Fruit fly (Drosophila melanogaster) whole organism, embryonic: ENCODE measurements around the gene Ac78C.

ENCODE experiments used
- Atf6 ChIP-seq: fragments of 200-800 bp; sonication (Bioruptor generic); IDR thresholded peaks from 2 replicates; pipeline ENCODE4 v1.3.6; 2022; ENCODE audit warnings: missing biosample characterization, missing genetic modification characterization
- Awh ChIP-seq: fragments of 200-800 bp; sonication (Bioruptor generic); IDR thresholded peaks from 2 replicates; pipeline ENCODE4, ENCODE4 v1.3.6; 2022; ENCODE audit warnings: missing biosample characterization, missing genetic modification characterization
- Bdp1 ChIP-seq: fragments of 200-800 bp; sonication (Bioruptor generic); optimal IDR thresholded peaks from 3 replicates; lab custom pipeline; 2016; ENCODE audit warnings: missing biosample characterization, missing genetic modification characterization
- CG1024 ChIP-seq: fragments of 200-800 bp; sonication (Bioruptor generic); IDR thresholded peaks from 2 replicates; pipeline ENCODE4 v1.3.6; 2022; ENCODE audit warnings: missing biosample characterization, missing genetic modification characterization
- CG11398 ChIP-seq: fragments of 200-800 bp; sonication (Bioruptor generic); optimal IDR thresholded peaks from 2 replicates; lab custom pipeline; 2016; ENCODE audit warnings: missing biosample characterization, missing genetic modification characterization
- CG11696 ChIP-seq: fragments of 200-800 bp; sonication (Bioruptor generic); IDR thresholded peaks from 2 replicates; pipeline ENCODE4 v1.3.6; 2022; ENCODE audit warnings: missing biosample characterization, missing genetic modification characterization
- CG11723 ChIP-seq: fragments of 200-800 bp; sonication (Bioruptor generic); optimal IDR thresholded peaks from 2 replicates; lab custom pipeline; 2017; ENCODE audit warnings: missing biosample characterization, mild to moderate bottlenecking, missing genetic modification characterization
- CG12155 ChIP-seq: fragments of 200-800 bp; sonication (Bioruptor generic); optimal IDR thresholded peaks from 3 replicates; lab custom pipeline; 2016; ENCODE audit warnings: missing biosample characterization, missing genetic modification characterization
- CG14667 ChIP-seq: fragments of 200-800 bp; sonication (Bioruptor generic); IDR thresholded peaks from 2 replicates; pipeline ENCODE4 v1.3.6; 2022; ENCODE audit warnings: missing biosample characterization, missing genetic modification characterization
- CG14860 ChIP-seq: fragments of 200-800 bp; sonication (Bioruptor generic); IDR thresholded peaks from 3 replicates; pipeline ENCODE4 v1.3.6; 2022; ENCODE audit warnings: missing biosample characterization, missing genetic modification characterization; ENCODE audit not compliant: partially characterized antibody
- CG15073 ChIP-seq: fragments of 200-800 bp; sonication (Bioruptor generic); optimal IDR thresholded peaks from 2 replicates; lab custom pipeline; 2016; ENCODE audit warnings: missing biosample characterization, missing genetic modification characterization
- CG15479 ChIP-seq: fragments of 200-800 bp; sonication (Bioruptor generic); optimal IDR thresholded peaks from 3 replicates; lab custom pipeline; 2019; ENCODE audit warnings: missing biosample characterization, mild to moderate bottlenecking, missing genetic modification characterization, moderate library complexity
- CG1603 ChIP-seq: fragments of 200-800 bp; sonication (Bioruptor generic); optimal IDR thresholded peaks from 2 replicates; lab custom pipeline; 2019; ENCODE audit warnings: missing biosample characterization, mild to moderate bottlenecking, missing genetic modification characterization, moderate library complexity
- CG17328 ChIP-seq: fragments of 200-800 bp; sonication (Bioruptor generic); IDR thresholded peaks from 2 replicates; pipeline ENCODE4 v1.3.6; 2022; ENCODE audit warnings: missing biosample characterization, missing genetic modification characterization
- CG17361 ChIP-seq: fragments of 200-800 bp; sonication (Bioruptor generic); IDR thresholded peaks from 3 replicates; pipeline ENCODE4 v1.3.6; 2022; ENCODE audit warnings: missing biosample characterization, missing genetic modification characterization
- CG18262 ChIP-seq: fragments of 200-800 bp; optimal IDR thresholded peaks from 3 replicates; lab custom pipeline; 2019; ENCODE audit warnings: missing biosample characterization, mild to moderate bottlenecking, missing genetic modification characterization, moderate library complexity
- CG18619 ChIP-seq: fragments of 200-800 bp; sonication (Bioruptor generic); optimal IDR thresholded peaks from 3 replicates; lab custom pipeline; 2017; ENCODE audit warnings: missing biosample characterization, mild to moderate bottlenecking, missing genetic modification characterization
- CG30020 ChIP-seq: fragments of 200-800 bp; optimal IDR thresholded peaks from 2 replicates; lab custom pipeline; 2019; ENCODE audit warnings: missing biosample characterization, mild to moderate bottlenecking, missing genetic modification characterization, moderate library complexity
- CG3281 ChIP-seq: fragments of 200-800 bp; sonication (Bioruptor generic); optimal IDR thresholded peaks from 3 replicates; lab custom pipeline; 2017; ENCODE audit warnings: missing biosample characterization, mild to moderate bottlenecking, missing genetic modification characterization
- CG7987 ChIP-seq: fragments of 200-800 bp; sonication (Bioruptor generic); optimal IDR thresholded peaks from 2 replicates; lab custom pipeline; 2018; ENCODE audit warnings: missing biosample characterization, mild to moderate bottlenecking, missing genetic modification characterization, moderate library complexity
- CG8089 ChIP-seq: fragments of 200-800 bp; sonication (Bioruptor generic); optimal IDR thresholded peaks from 3 replicates; lab custom pipeline; 2016; ENCODE audit warnings: missing biosample characterization, missing genetic modification characterization
- Chrac-16 ChIP-seq: fragments of 200-800 bp; sonication (Bioruptor generic); optimal IDR thresholded peaks from 3 replicates; lab custom pipeline; 2016; ENCODE audit warnings: missing biosample characterization, missing genetic modification characterization
- ERR ChIP-seq: fragments of 200-800 bp; sonication (Bioruptor generic); optimal IDR thresholded peaks from 2 replicates; lab custom pipeline; 2016; ENCODE audit warnings: missing biosample characterization, missing genetic modification characterization
- Fer1 ChIP-seq: fragments of 200-800 bp; sonication (Bioruptor generic); optimal IDR thresholded peaks from 2 replicates; lab custom pipeline; 2017; ENCODE audit warnings: missing biosample characterization, mild to moderate bottlenecking, missing genetic modification characterization
- HLHmδ ChIP-seq: fragments of 200-800 bp; sonication (Bioruptor generic); optimal IDR thresholded peaks from 2 replicates; lab custom pipeline; 2018; ENCODE audit warnings: missing biosample characterization, mild to moderate bottlenecking, missing genetic modification characterization, moderate library complexity
- Mrtf ChIP-seq: fragments of 200-800 bp; sonication (Bioruptor generic); IDR thresholded peaks from 3 replicates; pipeline ENCODE4 v1.3.6; 2022; ENCODE audit warnings: missing biosample characterization, missing genetic modification characterization
- NFAT ChIP-seq: fragments of 200-800 bp; sonication (Bioruptor generic); IDR thresholded peaks from 2 replicates; pipeline ENCODE4 v1.3.6; 2022; ENCODE audit warnings: missing biosample characterization, missing genetic modification characterization
- Ptx1 ChIP-seq: fragments of 200-800 bp; sonication (Bioruptor generic); IDR thresholded peaks from 2 replicates; pipeline ENCODE4 v1.3.6; 2022; ENCODE audit warnings: missing biosample characterization, missing genetic modification characterization
- Sox102F ChIP-seq: fragments of 200-800 bp; sonication (Bioruptor generic); optimal IDR thresholded peaks from 2 replicates; lab custom pipeline; 2018; ENCODE audit warnings: missing biosample characterization, mild to moderate bottlenecking, missing genetic modification characterization, moderate library complexity
- Taf1 ChIP-seq: fragments of 200-800 bp; sonication (Bioruptor generic); IDR thresholded peaks from 2 replicates; pipeline ENCODE4 v1.3.6; 2022; ENCODE audit warnings: missing biosample characterization, missing genetic modification characterization
- bbx ChIP-seq: fragments of 200-800 bp; sonication (Bioruptor generic); IDR thresholded peaks from 2 replicates; pipeline ENCODE4 v1.3.6; 2022; ENCODE audit warnings: missing biosample characterization, missing genetic modification characterization; ENCODE audit not compliant: partially characterized antibody
- chm ChIP-seq: fragments of 200-800 bp; sonication (Bioruptor generic); IDR thresholded peaks from 2 replicates; pipeline ENCODE4 v1.3.6; 2022; ENCODE audit warnings: missing biosample characterization, missing genetic modification characterization
- ci ChIP-seq: fragments of 200-800 bp; sonication (Bioruptor generic); IDR thresholded peaks from 3 replicates; pipeline ENCODE4 v1.3.6; 2022; ENCODE audit warnings: missing biosample characterization, missing genetic modification characterization
- dpn ChIP-seq, 2 experiments: fragments of 200-800 bp; sonication (Bioruptor generic); optimal IDR thresholded peaks; 3 replicates each; lab custom pipeline; 2016; ENCODE audit warnings: missing biosample characterization in 2 of 2, missing genetic modification characterization in 2 of 2
- esg ChIP-seq: fragments of 200-800 bp; sonication (Bioruptor generic); conservative IDR thresholded peaks from 2 replicates; pipeline ENCODE4 v1.3.6; 2022; ENCODE audit warnings: missing biosample characterization, missing genetic modification characterization
- gcm2 ChIP-seq: fragments of 200-800 bp; sonication (Bioruptor generic); optimal IDR thresholded peaks from 2 replicates; lab custom pipeline; 2016; ENCODE audit warnings: missing biosample characterization, missing genetic modification characterization
- jigr1 ChIP-seq: fragments of 200-800 bp; sonication (Bioruptor generic); IDR thresholded peaks from 3 replicates; pipeline ENCODE4 v1.3.6; 2022; ENCODE audit warnings: missing biosample characterization, missing genetic modification characterization
- lbe ChIP-seq: fragments of 200-800 bp; sonication (Bioruptor generic); optimal IDR thresholded peaks from 2 replicates; lab custom pipeline; 2016; ENCODE audit warnings: missing biosample characterization, mild to moderate bottlenecking, missing genetic modification characterization
- lilli ChIP-seq: fragments of 200-800 bp; sonication (Bioruptor generic); optimal IDR thresholded peaks from 3 replicates; lab custom pipeline; 2016; ENCODE audit warnings: missing biosample characterization, missing genetic modification characterization
- lov ChIP-seq, 2 experiments: fragments of 200-800 bp in 1 of 2; fragments of >200 bp in 1 of 2; sonication (Bioruptor generic) in 1 of 2; IDR thresholded peaks in 1 of 2; optimal IDR thresholded peaks in 1 of 2; 2 replicates in 1 of 2; 3 replicates in 1 of 2; pipeline versions ENCODE4 v1.3.6 to Lab custom; 2017 to 2022; ENCODE audit warnings: missing biosample characterization in 1 of 2, missing genetic modification characterization in 1 of 2
- pan ChIP-seq, 4 experiments: fragments of >200 bp in 3 of 4; fragments of 200-800 bp in 1 of 4; sonication (Bioruptor generic) in 1 of 4; optimal IDR thresholded peaks in 3 of 4; IDR thresholded peaks in 1 of 4; 2 replicates each; pipeline versions ENCODE4 v1.3.6 to Lab custom; 2017 to 2022; ENCODE audit warnings: missing biosample characterization in 2 of 4, missing genetic modification characterization in 2 of 4, mixed read lengths in 1 of 4
- psq ChIP-seq: fragments of 200-800 bp; sonication (Bioruptor generic); optimal IDR thresholded peaks from 2 replicates; lab custom pipeline; 2017; ENCODE audit warnings: missing biosample characterization, missing genetic modification characterization
- repo ChIP-seq: fragments of 200-800 bp; sonication (Bioruptor generic); optimal IDR thresholded peaks from 2 replicates; lab custom pipeline; 2016; ENCODE audit warnings: missing biosample characterization, missing genetic modification characterization
- seq ChIP-seq: fragments of 200-800 bp; sonication (Bioruptor generic); IDR thresholded peaks from 2 replicates; pipeline ENCODE4 v1.3.6; 2022; ENCODE audit warnings: missing biosample characterization, missing genetic modification characterization
- sima ChIP-seq: fragments of 200-800 bp; sonication (Bioruptor generic); optimal IDR thresholded peaks from 2 replicates; lab custom pipeline; 2016; ENCODE audit warnings: missing biosample characterization, missing genetic modification characterization
- tio ChIP-seq: fragments of 200-800 bp; sonication (Bioruptor generic); optimal IDR thresholded peaks from 2 replicates; lab custom pipeline; 2017; ENCODE audit warnings: missing biosample characterization, missing genetic modification characterization, inconsistent platforms
- trh ChIP-seq: fragments of 200-800 bp; sonication (Bioruptor generic); optimal IDR thresholded peaks from 2 replicates; lab custom pipeline; 2016; ENCODE audit warnings: missing biosample characterization, missing genetic modification characterization
- vfl ChIP-seq: fragments of 200-800 bp; sonication (Bioruptor generic); optimal IDR thresholded peaks from 2 replicates; lab custom pipeline; 2016; ENCODE audit warnings: missing biosample characterization, missing genetic modification characterization
- zfh2 ChIP-seq: fragments of 200-800 bp; sonication (Bioruptor generic); optimal IDR thresholded peaks from 2 replicates; lab custom pipeline; 2016; ENCODE audit warnings: missing biosample characterization, missing genetic modification characterization

The Ac78C gene

DNA sequence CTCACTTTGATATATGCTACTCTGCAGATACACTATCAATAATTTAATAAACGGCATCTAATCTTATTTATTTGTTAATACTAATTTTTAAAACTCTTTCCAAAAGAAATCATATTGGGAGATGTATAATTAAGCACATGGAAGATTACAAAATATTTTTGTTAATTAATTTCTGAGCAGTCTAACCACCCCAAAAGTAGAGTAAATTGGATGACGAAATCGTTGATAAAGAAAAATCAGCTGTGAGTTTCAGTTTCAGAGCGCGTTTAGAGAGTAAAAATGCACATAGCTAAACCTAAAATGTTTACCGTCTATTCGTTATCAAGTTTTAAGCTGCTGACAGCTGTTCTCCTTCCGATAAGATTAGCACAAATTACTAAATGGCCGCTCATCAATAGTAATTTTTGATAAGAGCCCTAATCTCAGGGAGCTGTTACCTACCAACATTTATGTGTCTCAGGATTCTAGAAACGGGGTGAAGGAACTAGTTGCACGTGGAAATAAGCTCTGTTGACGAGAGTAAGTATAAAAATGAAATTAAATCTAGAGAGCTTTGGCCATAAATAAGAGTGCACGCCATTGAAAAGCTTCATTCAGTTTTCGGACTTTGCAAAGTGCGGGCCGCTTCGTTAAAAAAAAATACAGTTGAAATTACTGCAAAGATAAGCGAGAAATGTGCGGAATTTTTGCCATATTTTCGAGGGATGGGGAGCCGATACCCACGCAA is 960 bp upstream of the Ac78C start, which contains the start of the genes chb and AsnS (continued):
- TF ChIP-seq psq (GFP tag; lab: Kevin White, UChicago), result peak; percentile 56
- TF ChIP-seq bbx (GFP tag; lab: Robert Waterston, UW), result no peak
- peak; percentile 89 for TF ChIP-seq CG3281 (GFP tag; lab: Kevin White, UChicago)
- TF ChIP-seq CG18619 (GFP tag; lab: Kevin White, UChicago), result peak; percentile 85
- no peak for TF ChIP-seq CG15479 (GFP tag; lab: Kevin White, UChicago)
- peak; percentile 89 for TF ChIP-seq CG1603 (tag; lab: Kevin White, UChicago)
- TF ChIP-seq CG18262 (tag; lab: Kevin White, UChicago), result peak; percentile 91
- TF ChIP-seq HLHmδ (GFP tag; lab: Kevin White, UChicago), result no peak
- peak; percentile 25 for TF ChIP-seq Bdp1 (GFP tag; lab: Kevin White, UChicago)
- peak; percentile 97 for TF ChIP-seq Sox102F (GFP tag; lab: Kevin White, UChicago)
- TF ChIP-seq sima (GFP tag; lab: Kevin White, UChicago), result peak; percentile 27
- TF ChIP-seq CG11696 (GFP tag; lab: Robert Waterston, UW), result peak; percentile 82
- TF ChIP-seq repo (GFP tag; lab: Kevin White, UChicago), result peak; percentile 59
- peak; percentile 43 for TF ChIP-seq CG8089 (GFP tag; lab: Kevin White, UChicago)
- peak; percentile 72 for TF ChIP-seq lbe (GFP tag; lab: Kevin White, UChicago)
- TF ChIP-seq CG12155 (GFP tag; lab: Kevin White, UChicago), result peak; percentile 86
- peak; percentile 85 for TF ChIP-seq lilli (GFP tag; lab: Kevin White, UChicago)
- TF ChIP-seq CG1024 (GFP tag; lab: Robert Waterston, UW), result peak; percentile 81
- TF ChIP-seq jigr1 (GFP tag; lab: Robert Waterston, UW), result peak; percentile 67; the same call in 2 of the 3 replicates
- TF ChIP-seq CG17361, result peak; percentile 92
- peak; percentile 10 for TF ChIP-seq CG11398 (GFP tag; lab: Kevin White, UChicago)
- no peak for TF ChIP-seq lov (optimal IDR thresholded peaks at IDR 0.05; lab: Kevin White, UChicago)
- TF ChIP-seq lov (GFP tag; IDR thresholded peaks at IDR 0.05; lab: Robert Waterston, UW), result peak; percentile 64; the same call in 1 of the 3 replicates
- peak; percentile 72 for TF ChIP-seq tio (GFP tag; lab: Kevin White, UChicago)
- peak; percentile 55 for TF ChIP-seq CG11723 (GFP tag; lab: Kevin White, UChicago)
- TF ChIP-seq ERR (GFP tag; lab: Kevin White, UChicago), result peak; percentile 36
- TF ChIP-seq CG7987 (GFP tag; lab: Kevin White, UChicago), result peak; percentile 74
- peak; percentile 74 to 89 for TF ChIP-seq dpn (GFP tag; optimal IDR thresholded peaks at IDR 0.05; lab: Kevin White, UChicago)
- peak; percentile 95 for TF ChIP-seq Awh (GFP tag; lab: Robert Waterston, UW)
- TF ChIP-seq Chrac-16 (GFP tag; lab: Kevin White, UChicago), result peak; percentile 80
- no peak for TF ChIP-seq CG14860
- peak; percentile 52 for TF ChIP-seq zfh2 (GFP tag; lab: Kevin White, UChicago)
- TF ChIP-seq Atf6 (GFP tag; lab: Robert Waterston, UW), result peak; percentile 94
- peak; percentile 89 for TF ChIP-seq esg (GFP tag; lab: Robert Waterston, UW)
- peak; percentile 87; the same call in 2 of the 3 replicates for TF ChIP-seq Mrtf
- peak; percentile 89 for TF ChIP-seq seq (GFP tag; lab: Robert Waterston, UW)
- TF ChIP-seq CG15073 (GFP tag; lab: Kevin White, UChicago), result peak; percentile 12
- peak; percentile 91 for TF ChIP-seq ci (GFP tag; lab: Robert Waterston, UW)
- peak; percentile 76; the same call in 1 of the 2 replicates for TF ChIP-seq chm (GFP tag; lab: Robert Waterston, UW)
- peak; percentile 82 for TF ChIP-seq CG14667 (GFP tag; lab: Robert Waterston, UW)
- peak; percentile 85 for TF ChIP-seq NFAT (GFP tag; lab: Robert Waterston, UW)
- TF ChIP-seq vfl (GFP tag; lab: Kevin White, UChicago), result peak; percentile 39
- TF ChIP-seq Fer1, result peak; percentile 89
- TF ChIP-seq gcm2 (GFP tag; lab: Kevin White, UChicago), result no peak
- peak; percentile 93 for TF ChIP-seq CG17328 (GFP tag; lab: Robert Waterston, UW)
- TF ChIP-seq CG30020 (tag; lab: Kevin White, UChicago), result peak; percentile 9
- peak; percentile 70 for TF ChIP-seq trh (GFP tag; lab: Kevin White, UChicago)
- TF ChIP-seq Taf1 (GFP tag; lab: Robert Waterston, UW), result peak; percentile 84
- TF ChIP-seq pan (optimal IDR thresholded peaks at IDR 0.05; lab: Kevin White, UChicago), result no peak
- peak in 1 of 2 experiments; percentile 96 for TF ChIP-seq pan (GFP tag; optimal IDR thresholded peaks at IDR 0.05 in 1 of 2, IDR thresholded peaks at IDR 0.05 in 1 of 2)
- TF ChIP-seq Ptx1 (GFP tag; lab: Robert Waterston, UW), result peak; percentile 96
